ENCODE assay signal across 4 worm cellular contexts in the genomic region with DNA sequence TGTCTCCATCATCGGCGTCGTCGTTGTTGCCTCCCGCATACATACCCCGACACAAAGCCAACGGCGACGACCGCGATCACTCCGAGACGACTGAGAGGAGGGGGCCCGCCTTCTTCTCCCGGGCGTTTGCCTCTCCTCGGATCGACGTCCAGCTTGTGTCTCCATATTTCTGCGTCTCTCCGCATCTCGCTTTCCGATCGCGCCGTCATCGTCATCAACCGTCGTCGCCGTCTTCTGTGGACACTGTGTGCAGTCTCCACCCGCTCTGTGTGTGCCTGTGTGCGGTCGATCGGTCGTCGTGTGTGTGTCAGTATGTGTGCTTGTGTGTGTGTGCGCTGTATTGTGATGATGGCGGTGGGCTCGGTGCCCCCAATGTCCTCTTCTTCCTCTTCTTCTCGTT.
A peak's percentile ranks its signal among the peaks of the same experiment; 100 is the strongest.
TF ChIP-seq lines count a peak whose summit lies in the region.

No protein-coding gene starts in this region.

TF ChIP-seq in whole organism, L2 larva, 48 proteins besides CTCF, POLR2A, EP300 and RAD21:
- TF ChIP-seq zag-1 (tag; optimal IDR thresholded peaks at IDR 0.05; lab: Kevin White, UChicago) (no peak), ztf-11 (tag; optimal IDR thresholded peaks at IDR 0.05; lab: Kevin White, UChicago) (no peak), ceh-16 (tag; optimal IDR thresholded peaks at IDR 0.05; lab: Kevin White, UChicago) (no peak), ZK546.5 (tag; optimal IDR thresholded peaks at IDR 0.05; lab: Kevin White, UChicago) (no peak), R02D3.7 (tag; optimal IDR thresholded peaks at IDR 0.05; lab: Kevin White, UChicago) (no peak), unc-62 (GFP tag; optimal IDR thresholded peaks at IDR 0.05; lab: Kevin White, UChicago) (no peak), unc-55 (GFP tag; optimal IDR thresholded peaks at IDR 0.05; lab: Kevin White, UChicago) (no peak), ztf-4 (tag; optimal IDR thresholded peaks at IDR 0.05; lab: Kevin White, UChicago) (no peak), nhr-21 (tag; optimal IDR thresholded peaks at IDR 0.05; lab: Kevin White, UChicago) (no peak), C34F6.9 (tag; optimal IDR thresholded peaks at IDR 0.05; lab: Kevin White, UChicago) (no peak), nhr-129 (tag; optimal IDR thresholded peaks at IDR 0.05; lab: Kevin White, UChicago) (peak; percentile 72), crh-2 (tag; optimal IDR thresholded peaks at IDR 0.05; lab: Kevin White, UChicago) (no peak), F13H6.1 (tag; optimal IDR thresholded peaks at IDR 0.05; lab: Kevin White, UChicago) (peak; percentile 50), sem-4 (tag; optimal IDR thresholded peaks at IDR 0.05; lab: Kevin White, UChicago) (no peak), nhr-11 (tag; optimal IDR thresholded peaks at IDR 0.05; lab: Kevin White, UChicago) (no peak), fos-1 (tag; optimal IDR thresholded peaks at IDR 0.05; lab: Kevin White, UChicago) (peak; percentile 30), unc-39 (tag; optimal IDR thresholded peaks at IDR 0.05; lab: Kevin White, UChicago) (no peak)

TF ChIP-seq in whole organism, L4 larva, 104 proteins besides CTCF, POLR2A, EP300 and RAD21 (continues in another document):
- TF ChIP-seq nhr-10 (tag; optimal IDR thresholded peaks at IDR 0.05; lab: Kevin White, UChicago), result no peak
- peak; percentile 10 for TF ChIP-seq rbr-2 (tag; optimal IDR thresholded peaks at IDR 0.05; lab: Kevin White, UChicago)
- TF ChIP-seq mdl-1 (tag; optimal IDR thresholded peaks at IDR 0.05; lab: Kevin White, UChicago), result peak in 1 of 2 experiments; percentile 25
- no peak for TF ChIP-seq saeg-2 (GFP tag; IDR thresholded peaks at IDR 0.05; lab: Robert Waterston, UW)
- no peak for TF ChIP-seq nhr-237 (tag; optimal IDR thresholded peaks at IDR 0.05; lab: Kevin White, UChicago)
- no peak for TF ChIP-seq cey-2 (tag; optimal IDR thresholded peaks at IDR 0.05; lab: Kevin White, UChicago; ENCODE audit: borderline replicate concordance, insufficient read depth)
- no peak for TF ChIP-seq fos-1 (tag; optimal IDR thresholded peaks at IDR 0.05; lab: Kevin White, UChicago)
- peak; percentile 48; the same call in 1 of the 2 replicates for TF ChIP-seq egl-43 (GFP tag; IDR thresholded peaks at IDR 0.05; lab: Robert Waterston, UW)
- no peak for TF ChIP-seq skn-1 (tag; optimal IDR thresholded peaks at IDR 0.05; lab: Kevin White, UChicago)
- no peak for TF ChIP-seq ZK546.5 (tag; optimal IDR thresholded peaks at IDR 0.05; lab: Kevin White, UChicago)
- TF ChIP-seq nhr-11 (tag; optimal IDR thresholded peaks at IDR 0.05; lab: Kevin White, UChicago), result no peak
- TF ChIP-seq mxl-3 (GFP tag; optimal IDR thresholded peaks at IDR 0.05; lab: Kevin White, UChicago), result peak; percentile 24
- no peak for TF ChIP-seq unc-130 (GFP tag; optimal IDR thresholded peaks at IDR 0.05; lab: Kevin White, UChicago)
- TF ChIP-seq dmd-6 (GFP tag; IDR thresholded peaks at IDR 0.05; lab: Robert Waterston, UW), result peak; percentile 18; the same call in 1 of the 2 replicates
- no peak for TF ChIP-seq T26A8.4 (GFP tag; IDR thresholded peaks at IDR 0.05; lab: Robert Waterston, UW)
- no peak for TF ChIP-seq ctbp-1 (GFP tag; IDR thresholded peaks at IDR 0.05; lab: Robert Waterston, UW)
- TF ChIP-seq ztf-7 (tag; optimal IDR thresholded peaks at IDR 0.05; lab: Kevin White, UChicago), result no peak
- TF ChIP-seq set-16 (GFP tag; IDR thresholded peaks at IDR 0.05; lab: Robert Waterston, UW), result peak; percentile 95
- TF ChIP-seq zfp-3 (GFP tag; conservative IDR thresholded peaks at IDR 0.05; lab: Robert Waterston, UW), result 0 out of 2 replicates have a peak, but pooled peaks have one; percentile 39
- no peak for TF ChIP-seq attf-4 (tag; optimal IDR thresholded peaks at IDR 0.05; lab: Kevin White, UChicago)
- TF ChIP-seq ceh-82 (tag; optimal IDR thresholded peaks at IDR 0.05; lab: Kevin White, UChicago), result no peak
- TF ChIP-seq snpc-1.2 (GFP tag; IDR thresholded peaks at IDR 0.05; lab: Robert Waterston, UW), result no peak
- TF ChIP-seq Y48G9A.11 (GFP tag; IDR thresholded peaks at IDR 0.05; lab: Robert Waterston, UW), result no peak
- no peak for TF ChIP-seq spr-3 (GFP tag; optimal IDR thresholded peaks at IDR 0.05; lab: Kevin White, UChicago)

TF ChIP-seq in whole organism, late embryonic, 69 proteins besides CTCF, POLR2A, EP300 and RAD21 (continues in another document):
- no peak for TF ChIP-seq pag-3 (tag; optimal IDR thresholded peaks at IDR 0.05; lab: Kevin White, UChicago; ENCODE audit: borderline replicate concordance)
- TF ChIP-seq ceh-19 (GFP tag; optimal IDR thresholded peaks at IDR 0.05; lab: Kevin White, UChicago), result no peak
- TF ChIP-seq hlh-15 (tag; optimal IDR thresholded peaks at IDR 0.05; lab: Kevin White, UChicago), result no peak
- no peak for TF ChIP-seq elt-4 (tag; optimal IDR thresholded peaks at IDR 0.05; lab: Kevin White, UChicago)
- TF ChIP-seq zip-5 (tag; optimal IDR thresholded peaks at IDR 0.05; lab: Kevin White, UChicago), result no peak
- no peak for TF ChIP-seq ttx-3 (tag; optimal IDR thresholded peaks at IDR 0.05; lab: Kevin White, UChicago)
- no peak for TF ChIP-seq mec-3 (tag; optimal IDR thresholded peaks at IDR 0.05; lab: Kevin White, UChicago; ENCODE audit: borderline replicate concordance)
- TF ChIP-seq pqm-1 (tag; optimal IDR thresholded peaks at IDR 0.05; lab: Kevin White, UChicago), result no peak
- TF ChIP-seq hlh-8 (tag; optimal IDR thresholded peaks at IDR 0.05; lab: Kevin White, UChicago), result peak; percentile 18
- TF ChIP-seq hlh-6 (tag; optimal IDR thresholded peaks at IDR 0.05; lab: Kevin White, UChicago), result peak; percentile 79
- TF ChIP-seq ceh-45 (GFP tag; IDR thresholded peaks at IDR 0.05; lab: Robert Waterston, UW), result no peak
- TF ChIP-seq fax-1 (tag; optimal IDR thresholded peaks at IDR 0.05; lab: Kevin White, UChicago), result peak; percentile 1
- no peak for TF ChIP-seq ama-1 (optimal IDR thresholded peaks at IDR 0.05; lab: Kevin White, UChicago)
- peak; percentile 11 for TF ChIP-seq F13H6.1 (tag; optimal IDR thresholded peaks at IDR 0.05; lab: Kevin White, UChicago)
- TF ChIP-seq ceh-31 (tag; optimal IDR thresholded peaks at IDR 0.05; lab: Kevin White, UChicago), result peak; percentile 73
- TF ChIP-seq ztf-16 (tag; optimal IDR thresholded peaks at IDR 0.05; lab: Kevin White, UChicago), result peak; percentile 53
- TF ChIP-seq ceh-18 (tag; optimal IDR thresholded peaks at IDR 0.05; lab: Kevin White, UChicago), result peak; percentile 71
- peak; percentile 41 for TF ChIP-seq hlh-13 (GFP tag; optimal IDR thresholded peaks at IDR 0.05; lab: Kevin White, UChicago)
- no peak for TF ChIP-seq ets-4 (tag; optimal IDR thresholded peaks at IDR 0.05; lab: Kevin White, UChicago)
- TF ChIP-seq fkh-10 (GFP tag; optimal IDR thresholded peaks at IDR 0.05; lab: Kevin White, UChicago), result no peak
- TF ChIP-seq pros-1 (tag; optimal IDR thresholded peaks at IDR 0.05; lab: Kevin White, UChicago), result no peak
- no peak for TF ChIP-seq eyg-1 (tag; optimal IDR thresholded peaks at IDR 0.05; lab: Kevin White, UChicago)
- peak; percentile 30 for TF ChIP-seq lin-11 (tag; optimal IDR thresholded peaks at IDR 0.05; lab: Kevin White, UChicago)
- TF ChIP-seq C08G9.2 (tag; optimal IDR thresholded peaks at IDR 0.05; lab: Kevin White, UChicago), result peak; percentile 19
- TF ChIP-seq ref-2 (tag; optimal IDR thresholded peaks at IDR 0.05; lab: Kevin White, UChicago), result peak; percentile 71
- peak; percentile 52 for TF ChIP-seq nfya-1 (tag; optimal IDR thresholded peaks at IDR 0.05; lab: Kevin White, UChicago)
- TF ChIP-seq unc-86 (tag; optimal IDR thresholded peaks at IDR 0.05; lab: Kevin White, UChicago), result no peak

TF ChIP-seq in whole organism, mixed stage, embryonic, 35 proteins besides CTCF, POLR2A, EP300 and RAD21 (continues in another document):
- peak; percentile 70 for TF ChIP-seq unc-62 (GFP tag; optimal IDR thresholded peaks at IDR 0.05; lab: Kevin White, UChicago)
- peak; percentile 11 for TF ChIP-seq lin-13 (tag; optimal IDR thresholded peaks at IDR 0.05; lab: Kevin White, UChicago)
- TF ChIP-seq tbx-8 (GFP tag; optimal IDR thresholded peaks at IDR 0.05; lab: Kevin White, UChicago), result peak; percentile 55
- TF ChIP-seq snpc-4 (tag; optimal IDR thresholded peaks at IDR 0.05; lab: Kevin White, UChicago), result no peak
- TF ChIP-seq nhr-76 (tag; optimal IDR thresholded peaks at IDR 0.05; lab: Kevin White, UChicago), result no peak
- TF ChIP-seq lsy-2 (tag; optimal IDR thresholded peaks at IDR 0.05; lab: Kevin White, UChicago), result peak; percentile 6
- no peak for TF ChIP-seq nhr-2 (tag; optimal IDR thresholded peaks at IDR 0.05; lab: Kevin White, UChicago)
- no peak for TF ChIP-seq blmp-1 (tag; optimal IDR thresholded peaks at IDR 0.05; lab: Kevin White, UChicago)
- TF ChIP-seq zip-8 (tag; optimal IDR thresholded peaks at IDR 0.05; lab: Kevin White, UChicago), result no peak
- TF ChIP-seq ceh-83 (GFP tag; optimal IDR thresholded peaks at IDR 0.05; lab: Kevin White, UChicago), result peak; percentile 27
- no peak for TF ChIP-seq unc-39 (tag; optimal IDR thresholded peaks at IDR 0.05; lab: Kevin White, UChicago)
- peak; percentile 73 for TF ChIP-seq M03D4.4 (tag; optimal IDR thresholded peaks at IDR 0.05; lab: Kevin White, UChicago)
- TF ChIP-seq pha-4 (tag; optimal IDR thresholded peaks at IDR 0.05; lab: Kevin White, UChicago), result peak; percentile 66
- TF ChIP-seq cnd-1 (tag; optimal IDR thresholded peaks at IDR 0.05; lab: Kevin White, UChicago), result peak; percentile 86
- TF ChIP-seq mls-2 (tag; optimal IDR thresholded peaks at IDR 0.05; lab: Kevin White, UChicago), result peak; percentile 46
- no peak for TF ChIP-seq nhr-237 (tag; optimal IDR thresholded peaks at IDR 0.05; lab: Kevin White, UChicago)
- TF ChIP-seq bed-3 (GFP tag; optimal IDR thresholded peaks at IDR 0.05; lab: Kevin White, UChicago), result no peak
- TF ChIP-seq ces-1 (GFP tag; optimal IDR thresholded peaks at IDR 0.05; lab: Kevin White, UChicago), result no peak
- no peak for TF ChIP-seq mab-5 (tag; optimal IDR thresholded peaks at IDR 0.05; lab: Kevin White, UChicago)
- peak; percentile 63 for TF ChIP-seq unc-120 (tag; optimal IDR thresholded peaks at IDR 0.05; lab: Kevin White, UChicago; ENCODE audit: poor library complexity, severe bottlenecking)
- no peak for TF ChIP-seq elt-1 (tag; optimal IDR thresholded peaks at IDR 0.05; lab: Kevin White, UChicago; ENCODE audit: borderline replicate concordance, insufficient read depth)
- no peak for TF ChIP-seq ceh-43 (GFP tag; optimal IDR thresholded peaks at IDR 0.05; lab: Kevin White, UChicago)
- TF ChIP-seq drap-1 (GFP tag; optimal IDR thresholded peaks at IDR 0.05; lab: Kevin White, UChicago), result peak; percentile 64
- TF ChIP-seq ceh-39 (tag; optimal IDR thresholded peaks at IDR 0.05; lab: Kevin White, UChicago), result peak; percentile 8
- TF ChIP-seq nhr-28 (tag; optimal IDR thresholded peaks at IDR 0.05; lab: Kevin White, UChicago), result no peak
- no peak for TF ChIP-seq nhr-12 (tag; optimal IDR thresholded peaks at IDR 0.05; lab: Kevin White, UChicago)
- TF ChIP-seq lin-32 (GFP tag; optimal IDR thresholded peaks at IDR 0.05; lab: Kevin White, UChicago), result no peak
- TF ChIP-seq hlh-1 (tag; optimal IDR thresholded peaks at IDR 0.05; lab: Kevin White, UChicago), result peak; percentile 24
- peak; percentile 91 for TF ChIP-seq ztf-11 (tag; optimal IDR thresholded peaks at IDR 0.05; lab: Kevin White, UChicago)
- TF ChIP-seq flh-1 (GFP tag; optimal IDR thresholded peaks at IDR 0.05; lab: Kevin White, UChicago), result no peak
